Worm (Caenorhabditis elegans) whole organism, L3 larva: ENCODE results near the gene Y17D7B.4.
"Not testable (repeated sequence)": the region's sequence is repeated elsewhere in the genome, so short reads cannot be mapped to it uniquely, and the experiment has no call there.

Experiments used
- ZK546.5 ChIP-seq: sonication (generic microtip); optimal IDR thresholded peaks from 2 replicates; lab custom pipeline; 2017; ENCODE audit warnings: missing biosample characterization, missing genetic modification characterization
- aly-2 ChIP-seq: fragments of 150-350 bp; optimal IDR thresholded peaks from 2 replicates; lab custom pipeline; 2014; ENCODE audit warnings: missing biosample characterization, missing genetic modification characterization
- ama-1 ChIP-seq: fragments of 150-350 bp; optimal IDR thresholded peaks from 2 replicates; lab custom pipeline; 2018
- ceh-9 ChIP-seq: sonication (generic microtip); optimal IDR thresholded peaks from 2 replicates; lab custom pipeline; 2018; ENCODE audit warnings: missing biosample characterization, missing genetic modification characterization
- egl-27 ChIP-seq: sonication (generic microtip); optimal IDR thresholded peaks from 4 replicates; lab custom pipeline; 2017; ENCODE audit warnings: missing biosample characterization, missing genetic modification reagents, missing genetic modification characterization
- fos-1 ChIP-seq: fragments of 150-350 bp; optimal IDR thresholded peaks from 2 replicates; lab custom pipeline; 2014; ENCODE audit warnings: missing biosample characterization, missing genetic modification characterization
- jun-1 ChIP-seq: fragments of 150-350 bp; optimal IDR thresholded peaks from 2 replicates; lab custom pipeline; 2014; ENCODE audit warnings: missing biosample characterization, missing genetic modification reagents, missing genetic modification characterization
- lin-15B ChIP-seq: fragments of 150-350 bp; optimal IDR thresholded peaks from 2 replicates; lab custom pipeline; 2014; ENCODE audit warnings: missing biosample characterization, missing genetic modification characterization
- nhr-12 ChIP-seq: fragments of 150-350 bp; optimal IDR thresholded peaks from 2 replicates; lab custom pipeline; 2014; ENCODE audit warnings: missing biosample characterization, missing genetic modification characterization
- nhr-237 ChIP-seq: fragments of 150-350 bp; optimal IDR thresholded peaks from 2 replicates; lab custom pipeline; 2014; ENCODE audit warnings: missing biosample characterization, missing genetic modification characterization
- nhr-28 ChIP-seq: fragments of 150-350 bp; optimal IDR thresholded peaks from 2 replicates; lab custom pipeline; 2014; ENCODE audit warnings: missing biosample characterization, missing genetic modification characterization
- pha-4 ChIP-seq: fragments of 150-350 bp; optimal IDR thresholded peaks from 2 replicates; lab custom pipeline; 2014; ENCODE audit warnings: missing biosample characterization, missing genetic modification reagents, missing genetic modification characterization
- pqm-1 ChIP-seq: fragments of 150-350 bp; optimal IDR thresholded peaks from 2 replicates; lab custom pipeline; 2017; ENCODE audit warnings: missing biosample characterization, missing genetic modification characterization, inconsistent platforms
- tbx-2 ChIP-seq: sonication (generic microtip); optimal IDR thresholded peaks from 2 replicates; lab custom pipeline; 2016; ENCODE audit warnings: mild to moderate bottlenecking, missing genetic modification characterization, missing compliant biosample characterization

ce11 chrV:18754328-18754727 is 22.2 kb downstream of the Y17D7B.4 start, which contains the start of gene clec-254:
- TF ChIP-seq pha-4 (tag; lab: Kevin White, UChicago); lin-15B (tag; lab: Kevin White, UChicago); jun-1 (tag; lab: Kevin White, UChicago); tbx-2; egl-27 (tag; lab: Kevin White, UChicago); pqm-1 (tag; lab: Kevin White, UChicago); nhr-28 (tag; lab: Kevin White, UChicago); nhr-12; aly-2; ama-1 (lab: Kevin White, UChicago); ceh-9 (tag; lab: Kevin White, UChicago); fos-1 (tag; lab: Kevin White, UChicago); nhr-237 (tag; lab: Kevin White, UChicago); ZK546.5 (tag; lab: Kevin White, UChicago): not testable (repeated sequence)
